Fruit fly (Drosophila melanogaster): ENCODE data around the gene Exo84.

The Exo84 gene

DNA sequence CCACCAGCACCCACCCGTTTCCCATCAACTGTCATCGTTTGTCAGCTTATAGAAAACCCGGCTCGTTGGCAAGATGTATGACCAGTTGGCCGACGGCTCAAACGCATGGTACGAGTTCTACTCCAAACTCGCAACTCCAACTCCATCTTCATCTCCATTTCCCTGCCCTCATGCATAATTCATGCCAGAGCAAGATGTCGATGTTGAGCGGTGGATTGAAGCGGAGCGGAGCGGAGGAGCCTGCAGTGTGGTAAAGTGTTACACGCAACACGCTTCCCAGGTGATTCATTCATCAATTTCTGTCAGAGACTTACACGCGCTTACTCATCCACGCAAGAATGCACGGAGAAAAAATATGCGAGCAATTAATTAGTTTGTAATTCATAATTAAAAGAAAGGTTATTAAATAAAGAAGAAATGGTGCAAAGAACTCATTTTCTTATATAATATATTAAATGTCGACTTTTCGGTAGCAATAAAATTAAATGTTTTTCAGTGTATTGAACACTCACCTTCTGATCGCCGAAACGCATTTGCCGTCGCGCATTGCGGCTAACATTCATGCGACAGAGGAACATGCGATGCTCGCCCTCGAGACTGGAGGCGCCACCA lies 29.4 kb upstream of the Exo84 start (continued):
- peak; percentile 30 for TF ChIP-seq CG17568 (GFP tag; optimal IDR thresholded peaks at IDR 0.05)
- no peak for TF ChIP-seq jing (GFP tag; optimal IDR thresholded peaks at IDR 0.05)
- no peak for TF ChIP-seq PHDP (tag; optimal IDR thresholded peaks at IDR 0.05)
- TF ChIP-seq Usf (GFP tag; optimal IDR thresholded peaks at IDR 0.05), result no peak
- no peak for TF ChIP-seq usp (GFP tag; optimal IDR thresholded peaks at IDR 0.05)
- TF ChIP-seq ranshi (GFP tag; IDR thresholded peaks at IDR 0.05), result peak; percentile 58; the same call in 1 of the 2 replicates
- 0 out of 2 replicates have a peak, but pooled peaks have one; percentile 18 for TF ChIP-seq ap (GFP tag; IDR thresholded peaks at IDR 0.05)
- no peak for TF ChIP-seq zfh2 (GFP tag; optimal IDR thresholded peaks at IDR 0.05)
- TF ChIP-seq YL-1 (GFP tag; optimal IDR thresholded peaks at IDR 0.05), result no peak
- peak; percentile 38 for TF ChIP-seq bcd (GFP tag; optimal IDR thresholded peaks at IDR 0.05)
- TF ChIP-seq D (optimal IDR thresholded peaks at IDR 0.05), result no peak
- peak; percentile 54 for TF ChIP-seq D (GFP tag; optimal IDR thresholded peaks at IDR 0.05)
- peak; percentile 50 for TF ChIP-seq CG30403 (GFP tag; optimal IDR thresholded peaks at IDR 0.05)
- TF ChIP-seq insv (GFP tag; optimal IDR thresholded peaks at IDR 0.05), result no peak
- no peak for TF ChIP-seq chinmo (GFP tag; IDR thresholded peaks at IDR 0.05; ENCODE audit: partially characterized antibody)
- peak; percentile 48 for TF ChIP-seq grau (tag; optimal IDR thresholded peaks at IDR 0.05)
- TF ChIP-seq CG6791 (GFP tag; IDR thresholded peaks at IDR 0.05; ENCODE audit: partially characterized antibody), result no peak
- TF ChIP-seq hth (optimal IDR thresholded peaks at IDR 0.05), result no peak
- TF ChIP-seq CG30431 (GFP tag; optimal IDR thresholded peaks at IDR 0.05), result peak; percentile 2
- no peak for TF ChIP-seq chm (GFP tag; IDR thresholded peaks at IDR 0.05)
- 0 out of 2 replicates have a peak, but pooled peaks have one; percentile 31 for TF ChIP-seq danr (GFP tag; IDR thresholded peaks at IDR 0.05)
- peak; percentile 48 for TF ChIP-seq CG15269 (tag; optimal IDR thresholded peaks at IDR 0.05)
- peak; percentile 53 for TF ChIP-seq ATbp (GFP tag; optimal IDR thresholded peaks at IDR 0.05)
- peak; percentile 62 for TF ChIP-seq Spps (tag; optimal IDR thresholded peaks at IDR 0.05)
- no peak for TF ChIP-seq CG17612 (GFP tag; IDR thresholded peaks at IDR 0.05)
- no peak for TF ChIP-seq Taf1 (GFP tag; IDR thresholded peaks at IDR 0.05)
- no peak for TF ChIP-seq repo (GFP tag; optimal IDR thresholded peaks at IDR 0.05)
- TF ChIP-seq Awh (GFP tag; IDR thresholded peaks at IDR 0.05), result peak; percentile 71; the same call in 1 of the 2 replicates
- peak in 1 of 2 experiments; percentile 47 for TF ChIP-seq Eip74EF (GFP tag; optimal IDR thresholded peaks at IDR 0.05)
- TF ChIP-seq zen (tag; optimal IDR thresholded peaks at IDR 0.05), result peak; percentile 37
- TF ChIP-seq ewg (GFP tag; optimal IDR thresholded peaks at IDR 0.05), result peak; percentile 23
- TF ChIP-seq Fer3 (tag; optimal IDR thresholded peaks at IDR 0.05), result peak; percentile 35
- TF ChIP-seq CG17328 (GFP tag; IDR thresholded peaks at IDR 0.05), result peak; percentile 60; the same call in 1 of the 2 replicates
- peak; percentile 2 for TF ChIP-seq CG12769 (tag; optimal IDR thresholded peaks at IDR 0.05)
- TF ChIP-seq CG4282 (GFP tag; optimal IDR thresholded peaks at IDR 0.05), result no peak
- 0 out of 2 replicates have a peak, but pooled peaks have one; percentile 7 for TF ChIP-seq sim (GFP tag; IDR thresholded peaks at IDR 0.05)
- TF ChIP-seq Lhr (GFP tag; optimal IDR thresholded peaks at IDR 0.05), result peak; percentile 9
- no peak for TF ChIP-seq CG9215 (GFP tag; IDR thresholded peaks at IDR 0.05)
- peak; percentile 30 for TF ChIP-seq stwl (tag; optimal IDR thresholded peaks at IDR 0.05)
- TF ChIP-seq CG17385 (GFP tag; optimal IDR thresholded peaks at IDR 0.05), result peak; percentile 47
- peak; percentile 24 for TF ChIP-seq Abd-B (GFP tag; optimal IDR thresholded peaks at IDR 0.05)
- TF ChIP-seq Blimp-1 (GFP tag; optimal IDR thresholded peaks at IDR 0.05), result peak; percentile 75
- no peak for TF ChIP-seq CG32532 (GFP tag; IDR thresholded peaks at IDR 0.05)
- 0 out of 3 replicates have a peak, but pooled peaks have one; percentile 54 for TF ChIP-seq so (GFP tag; IDR thresholded peaks at IDR 0.05)
- peak; percentile 58 for TF ChIP-seq CG4424 (GFP tag; optimal IDR thresholded peaks at IDR 0.05)

Data from whole organism, embryonic.